Worm (Caenorhabditis elegans): ENCODE data around the gene tag-297.

ce11 chrII:14592629-14593028, 34.8 kb upstream of the tag-297 start:
- TF ChIP-seq unc-55 (GFP tag; optimal IDR thresholded peaks at IDR 0.05) (no peak), unc-62 (GFP tag; optimal IDR thresholded peaks at IDR 0.05) (no peak), nhr-11 (tag; optimal IDR thresholded peaks at IDR 0.05) (no peak), ceh-82 (tag; optimal IDR thresholded peaks at IDR 0.05) (no peak), aly-2 (tag; optimal IDR thresholded peaks at IDR 0.05) (no peak), lin-13 (GFP tag; optimal IDR thresholded peaks at IDR 0.05) (no peak), nhr-237 (tag; optimal IDR thresholded peaks at IDR 0.05) (no peak), nhr-12 (tag; optimal IDR thresholded peaks at IDR 0.05) (no peak), ztf-4 (tag; optimal IDR thresholded peaks at IDR 0.05) (no peak), ztf-1 (GFP tag; conservative IDR thresholded peaks at IDR 0.05) (no peak), nhr-25 (tag; optimal IDR thresholded peaks at IDR 0.05) (no peak), sma-9 (GFP tag; optimal IDR thresholded peaks at IDR 0.05) (no peak), sma-9 (tag; optimal IDR thresholded peaks at IDR 0.05) (no peak), ztf-11 (tag; optimal IDR thresholded peaks at IDR 0.05) (no peak)

All from whole organism, L2 larva.